Fruit fly (Drosophila melanogaster): Measurements from ENCODE around the gene Mvb12.

DNA sequence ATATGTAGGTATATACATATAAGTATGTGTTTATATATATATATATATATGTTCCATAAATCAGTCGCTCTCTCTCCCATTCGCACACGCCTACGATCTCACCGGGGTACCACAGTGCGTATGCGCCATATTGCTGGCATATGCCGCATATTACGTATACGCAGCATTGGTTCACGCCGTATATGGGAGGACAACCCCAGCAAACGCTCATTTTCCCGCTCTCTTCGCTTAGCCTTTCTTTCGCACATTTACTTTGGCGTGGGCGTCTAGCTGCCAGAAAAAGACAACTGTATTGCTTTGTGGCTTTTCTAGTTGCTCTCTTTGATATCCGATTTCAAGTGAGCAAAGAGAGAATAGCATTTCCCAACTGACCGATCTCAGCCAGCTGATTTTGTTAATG is 13.7 kb upstream of the Mvb12 start:
- TF ChIP-seq CG3032 (tag; optimal IDR thresholded peaks at IDR 0.05) (no peak), CG1621 (tag; optimal IDR thresholded peaks at IDR 0.05) (no peak), CG8119 (GFP tag; IDR thresholded peaks at IDR 0.05) (no peak), CG6792 (GFP tag; optimal IDR thresholded peaks at IDR 0.05) (no peak), Ets96B (tag; optimal IDR thresholded peaks at IDR 0.05) (no peak), dsx (GFP tag; optimal IDR thresholded peaks at IDR 0.05; ENCODE audit: poor library complexity, severe bottlenecking) (no peak), net (GFP tag; optimal IDR thresholded peaks at IDR 0.05) (no peak), Eip75B (GFP tag; optimal IDR thresholded peaks at IDR 0.05) (no peak), CG32006 (GFP tag; optimal IDR thresholded peaks at IDR 0.05) (no peak), Sox102F (GFP tag; optimal IDR thresholded peaks at IDR 0.05) (no peak), CG6163 (GFP tag; IDR thresholded peaks at IDR 0.05) (no peak), Lpt (GFP tag; optimal IDR thresholded peaks at IDR 0.05) (no peak), CG10669 (GFP tag; optimal IDR thresholded peaks at IDR 0.05) (no peak)

All from whole organism, prepupa.